Worm (Caenorhabditis elegans): ENCODE data around the gene twk-43.

- TF ChIP-seq ceh-13 (GFP tag; optimal IDR thresholded peaks at IDR 0.05) = no peak
- no peak for TF ChIP-seq ama-1 (optimal IDR thresholded peaks at IDR 0.05)
- TF ChIP-seq hmg-4 (GFP tag; optimal IDR thresholded peaks at IDR 0.05) = no peak
- TF ChIP-seq aly-1 (tag; optimal IDR thresholded peaks at IDR 0.05) = no peak
- no peak for TF ChIP-seq tbx-37 (GFP tag; conservative IDR thresholded peaks at IDR 0.05)
- TF ChIP-seq hmbx-1 (tag; optimal IDR thresholded peaks at IDR 0.05) = no peak
- TF ChIP-seq flt-1 (GFP tag; IDR thresholded peaks at IDR 0.05) = no peak
- TF ChIP-seq ets-7 (tag; optimal IDR thresholded peaks at IDR 0.05) = no peak
- TF ChIP-seq tbx-11 (GFP tag; IDR thresholded peaks at IDR 0.05) = no peak
- TF ChIP-seq hnd-1 (tag; optimal IDR thresholded peaks at IDR 0.05) = no peak
- no peak for TF ChIP-seq scrt-1 (GFP tag; IDR thresholded peaks at IDR 0.05)
- no peak for TF ChIP-seq B0310.2 (tag; optimal IDR thresholded peaks at IDR 0.05)
Measured at ce11 chrV:13301443-13301842, 44.6 kb upstream of the twk-43 start, which contains the start of gene ceh-79.
